Fruit fly (Drosophila melanogaster) Kc167 (cell line): ENCODE measurements around the gene CG16743.

Experiments used
- Myc ChIP-seq: fragments of >200 bp; optimal IDR thresholded peaks from 2 replicates; lab custom pipeline; 2017; ENCODE audit warnings: missing external identifiers
- Sin3A ChIP-seq: fragments of >200 bp; optimal IDR thresholded peaks from 2 replicates; lab custom pipeline; 2018; ENCODE audit warnings: missing external identifiers
- h ChIP-seq: fragments of >200 bp; optimal IDR thresholded peaks from 3 replicates; lab custom pipeline; 2018; ENCODE audit warnings: missing external identifiers
- insv ChIP-seq: fragments of >200 bp; optimal IDR thresholded peaks from 3 replicates; lab custom pipeline; 2018; ENCODE audit warnings: missing external identifiers
- psq ChIP-seq: fragments of >200 bp; optimal IDR thresholded peaks from 2 replicates; lab custom pipeline; 2017; ENCODE audit warnings: missing external identifiers
- ttk ChIP-seq: sonication (Bioruptor generic); optimal IDR thresholded peaks from 2 replicates; lab custom pipeline; 2017; ENCODE audit warnings: missing external identifiers

CG16743 gene

dm6 chr2L:10972224-10972623, at the start of gene CG16743:
Gene CG16743 (plus strand): TSS chr2L:10972280.
- no peak for TF ChIP-seq insv (lab: Kevin White, UChicago)
- TF ChIP-seq psq (lab: Kevin White, UChicago): no peak
- TF ChIP-seq ttk (lab: Kevin White, UChicago): no peak
- TF ChIP-seq Myc (lab: Kevin White, UChicago): no peak
- TF ChIP-seq h: no peak
- no peak for TF ChIP-seq Sin3A (lab: Kevin White, UChicago)

- no peak for TF ChIP-seq insv (lab: Kevin White, UChicago)
Observed at dm6 chr2L:10936362-10936761, 35.7 kb upstream of the CG16743 start, which contains the start of gene CG14072. Gene CG14072 (plus strand): TSS chr2L:10936662.

dm6 chr2L:10940196-10940595, 31.9 kb upstream of the CG16743 start:
- TF ChIP-seq psq (lab: Kevin White, UChicago) (no peak), Sin3A (lab: Kevin White, UChicago) (no peak), ttk (lab: Kevin White, UChicago) (no peak), Myc (lab: Kevin White, UChicago) (no peak), insv (lab: Kevin White, UChicago) (no peak), h (no peak)

- TF ChIP-seq psq (lab: Kevin White, UChicago) (no peak), h (no peak), Sin3A (lab: Kevin White, UChicago) (no peak), ttk (lab: Kevin White, UChicago) (no peak), insv (lab: Kevin White, UChicago) (no peak), Myc (lab: Kevin White, UChicago) (no peak)
Observed at dm6 chr2L:10963979-10964378, 8.1 kb upstream of the CG16743 start, which contains the start of gene dpr2. Gene dpr2 (minus strand): TSS chr2L:10964153.

- TF ChIP-seq Sin3A (lab: Kevin White, UChicago): no peak
- no peak for TF ChIP-seq Myc (lab: Kevin White, UChicago)
- TF ChIP-seq psq (lab: Kevin White, UChicago): no peak
- TF ChIP-seq insv (lab: Kevin White, UChicago): no peak
- TF ChIP-seq ttk (lab: Kevin White, UChicago): no peak
- no peak for TF ChIP-seq h
Observed at dm6 chr2L:10964493-10964892, 7.6 kb upstream of the CG16743 start.

dm6 chr2L:10965962-10966361, 6.1 kb upstream of the CG16743 start:
- TF ChIP-seq Myc (lab: Kevin White, UChicago): no peak
- TF ChIP-seq psq (lab: Kevin White, UChicago): no peak
- no peak for TF ChIP-seq insv (lab: Kevin White, UChicago)
- no peak for TF ChIP-seq Sin3A (lab: Kevin White, UChicago)

- TF ChIP-seq Myc (lab: Kevin White, UChicago) (no peak), h (no peak), Sin3A (lab: Kevin White, UChicago) (no peak), insv (lab: Kevin White, UChicago) (no peak), psq (lab: Kevin White, UChicago) (no peak), ttk (lab: Kevin White, UChicago) (no peak)
Observed at dm6 chr2L:10967257-10968008, 4.6 kb upstream of the CG16743 start.

- TF ChIP-seq insv (lab: Kevin White, UChicago): no peak
- TF ChIP-seq psq (lab: Kevin White, UChicago): no peak
- no peak for TF ChIP-seq Myc (lab: Kevin White, UChicago)
- TF ChIP-seq ttk (lab: Kevin White, UChicago): no peak
- no peak for TF ChIP-seq Sin3A (lab: Kevin White, UChicago)
- no peak for TF ChIP-seq h
Observed at dm6 chr2L:10968009-10968383, 4.1 kb upstream of the CG16743 start.

- no peak for TF ChIP-seq ttk (lab: Kevin White, UChicago)
- TF ChIP-seq insv (lab: Kevin White, UChicago): no peak
Observed at dm6 chr2L:10970134-10970533, 1.9 kb upstream of the CG16743 start, which contains the start of the genes Tmem214 and YL-1. Gene Tmem214 (minus strand): TSS chr2L:10970275. Gene YL-1 (plus strand): TSS chr2L:10970443.

- no peak for TF ChIP-seq ttk (lab: Kevin White, UChicago)
- TF ChIP-seq psq (lab: Kevin White, UChicago): no peak
- TF ChIP-seq Myc (lab: Kevin White, UChicago): no peak
- TF ChIP-seq h: no peak
- no peak for TF ChIP-seq insv (lab: Kevin White, UChicago)
- TF ChIP-seq Sin3A (lab: Kevin White, UChicago): no peak
Observed at dm6 chr2L:10974638-10975037, 2.6 kb downstream of the CG16743 start.

- no peak for TF ChIP-seq Sin3A (lab: Kevin White, UChicago)
- no peak for TF ChIP-seq insv (lab: Kevin White, UChicago)
- TF ChIP-seq Myc (lab: Kevin White, UChicago): no peak
- no peak for TF ChIP-seq h
- TF ChIP-seq psq (lab: Kevin White, UChicago): no peak
- no peak for TF ChIP-seq ttk (lab: Kevin White, UChicago)
Observed at dm6 chr2L:10975193-10975592, 3.1 kb downstream of the CG16743 start, which contains the start of gene abo. Gene abo (minus strand): TSS chr2L:10975293.
